Fruit fly (Drosophila melanogaster) whole organism: Measurements from ENCODE around the gene her.

Experiments used
- CG8478 ChIP-seq: fragments of >200 bp; optimal IDR thresholded peaks from 2 replicates; lab custom pipeline; 2018; ENCODE audit warnings: inconsistent platforms
- Dll ChIP-seq: fragments of >200 bp; optimal IDR thresholded peaks from 2 replicates; lab custom pipeline; 2017
- EcR ChIP-seq, 2 experiments: fragments of >200 bp; optimal IDR thresholded peaks; 2 replicates each; lab custom pipeline; 2017; ENCODE audit warnings: missing biosample characterization in 2 of 2, missing genetic modification characterization in 2 of 2, missing genetic modification reagents in 2 of 2
- pan ChIP-seq: fragments of >200 bp; optimal IDR thresholded peaks from 2 replicates; lab custom pipeline; 2017
- psq ChIP-seq: fragments of >200 bp; optimal IDR thresholded peaks from 2 replicates; lab custom pipeline; 2017
- usp ChIP-seq: fragments of >200 bp; optimal IDR thresholded peaks from 2 replicates; lab custom pipeline; 2017; ENCODE audit warnings: missing biosample characterization, missing genetic modification characterization, mixed read lengths

The her gene

DNA sequence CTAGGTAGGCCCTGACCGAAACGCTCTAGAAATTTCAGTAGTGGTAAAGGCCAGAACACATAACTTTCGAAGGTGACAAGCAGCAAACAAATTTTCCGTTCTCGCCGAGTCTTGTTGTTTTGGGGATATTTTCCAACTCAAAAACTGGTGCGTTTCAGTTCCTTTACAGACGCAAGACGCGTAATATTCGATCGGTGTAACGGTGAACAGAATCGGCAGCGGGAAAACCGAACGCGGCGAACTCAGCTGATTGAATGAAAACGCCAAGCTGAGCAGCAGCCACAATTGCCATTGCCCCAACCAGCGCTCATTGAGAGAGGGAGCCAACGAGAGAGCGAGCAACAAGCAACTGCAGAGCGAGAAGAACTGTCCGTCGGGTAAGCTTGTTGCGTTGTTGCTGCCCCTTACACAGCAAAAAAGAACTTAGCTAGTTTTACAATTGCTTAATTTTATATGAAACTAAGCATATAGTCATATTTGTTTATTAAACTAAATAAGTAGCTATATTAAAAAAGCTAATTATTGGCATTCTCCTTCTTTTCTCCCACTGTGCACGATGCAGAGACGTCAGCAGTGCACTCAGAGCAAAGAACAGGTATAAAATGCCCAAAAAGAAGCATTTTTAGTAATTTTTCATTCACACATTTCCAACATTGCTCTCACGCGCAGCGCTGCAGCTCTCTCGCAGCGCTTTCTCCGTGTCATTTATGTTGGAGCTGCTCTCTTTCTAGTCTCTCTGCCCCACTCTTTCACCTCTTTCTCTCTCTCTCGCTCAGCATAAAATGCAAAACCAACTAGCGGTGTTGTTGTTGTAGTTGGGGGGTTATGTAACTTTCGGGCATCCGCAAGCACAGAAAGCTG lies 39.1 kb downstream of the her start, which contains the start of the genes Cyt-c-d and CG31808:
Gene Cyt-c-d, plus strand, starts transcription at position 51 of the 861 bp plus-strand sequence.
Gene CG31808, minus strand, starts transcription at position 355 of the 861 bp plus-strand sequence.
- TF ChIP-seq Dll (lab: Kevin White, UChicago): no peak
- no peak for TF ChIP-seq CG8478 (lab: Kevin White, UChicago)
- no peak for TF ChIP-seq usp
- TF ChIP-seq psq (lab: Kevin White, UChicago): no peak
- no peak for TF ChIP-seq EcR (GFP tag; optimal IDR thresholded peaks at IDR 0.05; lab: Kevin White, UChicago)
- no peak for TF ChIP-seq pan (lab: Kevin White, UChicago)

DNA sequence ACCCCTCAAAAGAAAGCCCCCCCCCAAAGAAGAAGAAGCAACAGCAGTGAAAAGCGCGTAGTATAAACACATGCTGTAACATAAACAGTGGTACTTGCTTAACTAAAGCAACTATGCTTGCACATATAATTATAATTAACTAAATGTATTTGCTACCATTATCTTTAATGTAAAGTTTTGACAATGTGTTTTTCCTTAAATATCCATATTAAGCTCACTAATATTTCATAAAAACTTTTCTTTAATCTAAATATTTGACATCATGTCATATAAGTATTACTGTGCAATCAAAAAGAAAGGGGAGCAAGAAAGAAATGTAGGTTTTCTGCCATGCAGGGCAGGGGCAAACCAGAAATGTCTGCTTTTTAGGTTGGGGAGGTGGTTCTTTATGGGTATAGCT lies 39.8 kb downstream of the her start:
- TF ChIP-seq usp: no peak
- no peak for TF ChIP-seq Dll (lab: Kevin White, UChicago)
- no peak for TF ChIP-seq CG8478 (lab: Kevin White, UChicago)
- TF ChIP-seq psq (lab: Kevin White, UChicago): no peak
- TF ChIP-seq pan (lab: Kevin White, UChicago): no peak
- TF ChIP-seq EcR (GFP tag; optimal IDR thresholded peaks at IDR 0.05; lab: Kevin White, UChicago): no peak

dm6 chr2L:16718446-16719173 lies 41.6 kb downstream of the her start:
- TF ChIP-seq CG8478 (lab: Kevin White, UChicago) (no peak), Dll (lab: Kevin White, UChicago) (no peak), usp (no peak), psq (lab: Kevin White, UChicago) (no peak), pan (lab: Kevin White, UChicago) (no peak), EcR (GFP tag; optimal IDR thresholded peaks at IDR 0.05; lab: Kevin White, UChicago) (no peak)

dm6 chr2L:16719643-16720515 lies 42.9 kb downstream of the her start, which contains the start of gene Cyt-c-p:
Gene Cyt-c-p (plus strand): TSS chr2L:16719932.
- TF ChIP-seq usp (no peak), Dll (lab: Kevin White, UChicago) (no peak), CG8478 (lab: Kevin White, UChicago) (no peak), EcR (GFP tag; optimal IDR thresholded peaks at IDR 0.05; lab: Kevin White, UChicago) (no peak), pan (lab: Kevin White, UChicago) (no peak), psq (lab: Kevin White, UChicago) (no peak)

- TF ChIP-seq CG8478 (lab: Kevin White, UChicago) (no peak), EcR (GFP tag; optimal IDR thresholded peaks at IDR 0.05; lab: Kevin White, UChicago) (no peak), psq (lab: Kevin White, UChicago) (no peak), pan (lab: Kevin White, UChicago) (no peak), Dll (lab: Kevin White, UChicago) (no peak), usp (no peak)
These were observed 44.0 kb downstream of the her start for dm6 chr2L:16720707-16721700.

DNA sequence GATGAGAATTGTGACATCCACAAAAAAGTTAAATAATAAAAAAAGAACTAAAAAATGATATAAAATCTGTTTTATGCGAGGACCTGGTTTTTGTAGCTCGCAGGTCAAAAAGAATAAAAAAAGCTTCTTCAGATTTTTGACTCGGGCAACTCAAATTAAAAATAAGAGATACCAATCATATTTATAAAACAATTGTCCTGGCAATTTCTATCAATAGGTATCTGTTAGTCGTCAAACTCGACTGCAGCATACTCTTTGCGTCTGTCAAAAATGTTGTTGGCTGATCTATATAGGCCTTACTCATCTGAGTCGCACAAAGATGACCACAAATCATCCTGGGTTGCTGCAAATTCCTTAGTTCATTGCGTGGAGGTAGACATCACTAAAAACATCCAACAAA lies 45.6 kb downstream of the her start:
- no peak for TF ChIP-seq pan (lab: Kevin White, UChicago)
- TF ChIP-seq CG8478 (lab: Kevin White, UChicago): no peak
- no peak for TF ChIP-seq psq (lab: Kevin White, UChicago)
- TF ChIP-seq EcR (GFP tag; optimal IDR thresholded peaks at IDR 0.05; lab: Kevin White, UChicago): no peak
- no peak for TF ChIP-seq usp
- TF ChIP-seq Dll (lab: Kevin White, UChicago): no peak

dm6 chr2L:16727578-16728023 lies 50.6 kb downstream of the her start, which contains the start of gene VhaSFD:
Gene VhaSFD (minus strand): TSS chr2L:16727826.
- TF ChIP-seq psq (lab: Kevin White, UChicago) (no peak), CG8478 (lab: Kevin White, UChicago) (no peak), EcR (GFP tag; optimal IDR thresholded peaks at IDR 0.05; lab: Kevin White, UChicago) (no peak), usp (no peak), pan (lab: Kevin White, UChicago) (no peak), Dll (lab: Kevin White, UChicago) (no peak)
